Worm (Caenorhabditis elegans): ENCODE results near the gene unc-36.
A peak's percentile ranks its signal among the peaks of the same experiment; 100 is the strongest.

The unc-36 gene

DNA sequence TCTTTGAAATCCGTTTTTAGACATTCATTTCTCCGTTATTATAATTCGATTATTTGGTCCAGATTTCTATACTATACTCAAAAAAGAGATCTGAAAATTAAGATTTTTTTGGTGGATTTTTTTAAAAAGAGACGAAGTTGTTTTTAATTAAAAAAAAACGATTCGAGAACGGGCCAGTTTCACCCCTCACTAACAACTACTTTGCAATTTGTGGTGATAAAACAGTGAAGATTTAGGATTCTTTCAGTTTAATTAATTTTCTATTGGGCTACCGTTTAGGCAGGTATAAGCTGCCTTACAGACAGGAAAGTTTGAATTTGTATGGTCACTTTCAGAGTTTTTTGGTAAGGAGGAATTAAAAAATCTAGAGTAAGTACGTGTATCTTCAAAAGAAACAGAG lies at the start of gene unc-36:
unc-36 (minus strand) TSS at position 101 of the 400 bp plus-strand sequence.
- TF ChIP-seq W03F9.2 (tag; optimal IDR thresholded peaks at IDR 0.05): no peak
- TF ChIP-seq dao-5 (tag; optimal IDR thresholded peaks at IDR 0.05): no peak
- no peak for TF ChIP-seq him-1 (tag; optimal IDR thresholded peaks at IDR 0.05)

DNA sequence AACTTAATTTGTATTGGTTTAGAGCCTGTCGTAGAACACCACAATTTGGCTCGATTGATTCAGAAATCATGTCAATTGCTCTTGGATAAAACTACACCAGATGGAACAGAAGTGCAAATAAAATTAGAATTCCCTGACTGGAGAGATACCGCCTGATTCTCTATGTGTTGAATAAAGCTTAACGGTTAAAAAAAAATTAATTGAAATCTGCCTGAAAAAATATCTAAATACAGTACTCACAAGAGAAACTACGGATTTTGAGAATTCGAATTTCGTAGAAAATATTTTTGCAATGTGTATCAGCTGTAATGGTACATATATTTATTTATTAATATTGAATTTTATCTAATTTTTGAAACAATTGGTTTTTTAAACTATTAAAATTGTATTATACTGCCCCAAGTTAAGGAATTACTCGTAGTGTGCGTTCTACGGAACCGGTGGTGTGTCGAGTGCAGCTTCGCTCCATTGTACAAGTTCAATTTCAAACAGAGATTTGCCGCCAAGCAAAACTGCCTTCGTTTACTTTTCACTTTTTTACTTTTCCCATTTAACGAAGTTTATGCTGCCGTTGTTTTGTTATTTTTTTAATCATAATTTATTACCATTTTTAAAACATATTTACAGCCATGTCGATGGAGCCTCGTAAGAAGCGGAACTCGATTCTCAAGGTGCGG lies 49.1 kb upstream of the unc-36 start, which contains the start of gene knl-1:
knl-1 (plus strand) TSS at position 626 of the 677 bp plus-strand sequence.
- peak; percentile 50 for TF ChIP-seq W03F9.2 (tag; optimal IDR thresholded peaks at IDR 0.05)
- no peak for TF ChIP-seq him-1 (tag; optimal IDR thresholded peaks at IDR 0.05)

DNA sequence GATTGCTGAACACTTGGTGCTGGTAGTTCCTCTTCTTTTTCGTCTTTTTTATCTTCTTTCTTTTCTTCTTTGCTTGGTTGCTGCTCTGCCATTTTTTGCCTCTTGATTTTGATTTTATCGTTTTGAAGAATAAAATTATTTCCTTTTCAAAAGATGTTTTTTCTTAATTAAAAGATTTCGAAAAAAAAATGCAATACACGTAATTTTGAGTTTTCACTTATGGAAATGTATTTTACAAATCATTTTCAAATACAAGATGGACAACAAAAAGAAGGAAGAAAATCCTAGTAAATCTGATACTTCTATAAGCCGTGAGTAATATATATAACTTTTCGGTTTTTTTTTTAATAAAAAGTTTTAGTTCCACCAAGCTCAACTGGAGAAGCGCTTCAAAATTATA lies 48.4 kb upstream of the unc-36 start, which contains the start of the genes C02F5.10 and C02F5.2:
C02F5.10 (minus strand) TSS at position 101 of the 400 bp plus-strand sequence.
C02F5.2 (plus strand) TSS at position 239 of the 400 bp plus-strand sequence.
- TF ChIP-seq W03F9.2 (tag; optimal IDR thresholded peaks at IDR 0.05) (no peak), him-1 (tag; optimal IDR thresholded peaks at IDR 0.05) (no peak), dao-5 (tag; optimal IDR thresholded peaks at IDR 0.05) (no peak)

DNA sequence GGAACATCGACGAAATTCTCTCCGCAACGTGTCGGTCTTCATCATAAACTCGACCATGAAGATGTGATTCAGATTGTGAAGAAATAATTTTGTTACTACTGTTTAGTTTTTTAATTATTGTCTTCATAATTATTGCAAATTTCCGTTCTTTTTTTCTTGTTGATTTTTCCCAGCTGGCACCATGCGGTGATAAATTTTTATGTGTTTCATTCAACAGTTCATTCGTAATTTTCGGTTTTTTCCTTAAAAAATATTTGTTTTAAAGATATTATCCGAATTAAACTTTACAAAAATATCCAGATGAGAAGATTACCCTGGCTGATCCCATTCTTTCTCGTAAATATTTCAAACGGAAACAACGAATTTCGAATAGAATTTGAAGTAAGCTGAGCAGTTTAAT lies 46.0 kb upstream of the unc-36 start, which contains the start of gene C02F5.13:
C02F5.13 (plus strand) TSS at position 301 of the 400 bp plus-strand sequence.
- TF ChIP-seq W03F9.2 (tag; optimal IDR thresholded peaks at IDR 0.05) (no peak), dao-5 (tag; optimal IDR thresholded peaks at IDR 0.05) (no peak), him-1 (tag; optimal IDR thresholded peaks at IDR 0.05) (no peak)

DNA sequence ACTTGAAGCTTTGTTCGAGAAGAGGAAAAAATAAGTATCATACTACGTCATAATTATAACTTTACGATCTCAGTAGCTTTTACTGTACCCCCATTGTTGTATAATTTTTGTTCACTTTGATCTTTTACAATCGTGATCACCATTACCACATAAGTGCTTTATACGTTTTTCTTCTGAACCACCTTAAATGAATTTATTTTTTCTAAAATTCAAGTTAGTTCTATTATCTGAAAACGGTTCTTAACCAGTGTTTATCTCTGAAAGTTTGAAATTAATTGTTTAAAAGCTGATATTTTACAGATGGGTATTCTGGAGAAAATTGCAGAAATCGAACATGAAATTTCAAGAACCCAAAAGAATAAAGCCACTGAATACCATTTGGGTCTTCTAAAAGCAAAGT lies 44.6 kb upstream of the unc-36 start, which contains the start of gene C02F5.3:
C02F5.3 (plus strand) TSS at position 301 of the 400 bp plus-strand sequence.
- no peak for TF ChIP-seq dao-5 (tag; optimal IDR thresholded peaks at IDR 0.05)
- no peak for TF ChIP-seq him-1 (tag; optimal IDR thresholded peaks at IDR 0.05)
- TF ChIP-seq W03F9.2 (tag; optimal IDR thresholded peaks at IDR 0.05): no peak

DNA sequence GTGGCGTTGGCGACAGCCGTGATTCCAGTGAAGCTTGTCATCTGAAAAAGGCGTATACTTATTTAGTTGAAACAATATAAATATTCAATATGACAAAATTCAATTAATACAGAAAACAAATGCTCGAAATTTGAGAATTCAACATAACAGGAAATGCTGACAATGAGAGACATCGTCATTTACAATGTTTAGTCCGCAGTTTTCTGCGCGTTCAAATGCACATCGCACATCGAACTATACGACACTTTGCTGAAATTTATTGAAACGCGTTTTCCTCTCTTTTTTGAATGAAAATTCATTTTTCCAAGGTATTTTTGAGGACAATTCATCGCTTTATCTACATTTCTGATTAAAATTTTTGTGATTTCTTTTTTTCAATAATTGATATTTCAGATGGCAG lies 43.0 kb upstream of the unc-36 start, which contains the start of the genes pbs-6 and cids-1:
pbs-6 (minus strand) TSS at position 41 of the 400 bp plus-strand sequence.
cids-1 (plus strand) TSS at position 394 of the 400 bp plus-strand sequence.
- TF ChIP-seq W03F9.2 (tag; optimal IDR thresholded peaks at IDR 0.05) (no peak), him-1 (tag; optimal IDR thresholded peaks at IDR 0.05) (no peak), dao-5 (tag; optimal IDR thresholded peaks at IDR 0.05) (no peak)

DNA sequence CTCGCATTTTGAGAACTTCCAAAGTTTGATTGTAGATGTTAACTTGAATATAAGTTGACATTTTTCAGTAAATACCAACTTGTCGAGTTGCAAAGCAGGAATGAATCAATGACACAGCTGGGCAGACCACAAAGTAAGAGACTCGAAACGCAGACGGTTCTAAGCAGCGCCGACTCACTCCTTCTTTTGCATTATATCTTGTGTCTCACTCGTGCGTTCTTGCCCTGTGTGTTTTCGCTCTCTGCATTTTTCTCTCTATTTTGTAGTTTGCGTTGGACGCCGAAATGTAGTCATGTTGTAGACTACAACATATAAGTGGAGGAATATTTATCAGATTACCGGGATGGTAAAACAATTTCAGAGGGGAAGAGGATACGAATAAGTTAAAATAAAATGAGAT lies 41.8 kb upstream of the unc-36 start, which contains the start of gene C02F5.12:
C02F5.12 (minus strand) TSS at position 221 of the 400 bp plus-strand sequence.
- TF ChIP-seq W03F9.2 (tag; optimal IDR thresholded peaks at IDR 0.05): no peak
- TF ChIP-seq him-1 (tag; optimal IDR thresholded peaks at IDR 0.05): no peak

DNA sequence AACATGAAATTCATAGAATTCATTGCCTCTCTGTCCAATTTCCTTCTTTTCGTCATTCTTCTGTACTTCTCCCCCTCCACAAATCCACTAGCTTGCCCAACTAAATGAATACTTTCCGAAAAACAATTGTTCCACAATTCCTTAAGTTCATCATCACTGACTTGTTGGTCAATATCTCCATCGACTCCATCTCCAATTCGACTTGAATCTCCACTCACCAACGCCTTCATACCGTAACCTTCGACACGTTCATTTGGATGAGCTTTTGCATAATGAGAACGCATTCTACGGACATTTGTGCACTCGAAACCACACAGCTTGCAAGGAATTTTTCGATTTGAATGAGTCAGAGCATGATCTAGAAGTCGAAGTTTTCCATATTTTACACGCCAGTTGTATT lies 39.9 kb upstream of the unc-36 start:
- TF ChIP-seq him-1 (tag; optimal IDR thresholded peaks at IDR 0.05) (no peak), W03F9.2 (tag; optimal IDR thresholded peaks at IDR 0.05) (no peak), dao-5 (tag; optimal IDR thresholded peaks at IDR 0.05) (no peak)

DNA sequence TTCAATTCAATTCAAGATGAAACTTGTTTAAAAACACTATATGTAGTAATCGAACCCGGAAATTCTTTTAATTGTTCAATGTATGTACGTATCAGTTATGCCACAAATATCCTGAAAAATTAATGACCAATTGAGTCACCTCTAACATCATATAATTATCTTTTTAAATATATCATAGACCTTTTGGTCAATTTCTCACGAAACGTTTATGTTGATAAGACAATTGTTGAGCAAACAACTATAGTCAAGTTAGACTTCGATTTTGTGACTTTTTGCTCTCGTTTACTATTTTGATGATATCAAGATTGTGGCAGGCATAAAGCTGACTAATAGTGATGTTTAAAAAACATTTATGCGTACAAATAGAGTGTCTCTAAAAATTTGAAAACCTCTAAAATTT lies 39.2 kb upstream of the unc-36 start:
- TF ChIP-seq W03F9.2 (tag; optimal IDR thresholded peaks at IDR 0.05) (no peak), him-1 (tag; optimal IDR thresholded peaks at IDR 0.05) (no peak), dao-5 (tag; optimal IDR thresholded peaks at IDR 0.05) (no peak)

DNA sequence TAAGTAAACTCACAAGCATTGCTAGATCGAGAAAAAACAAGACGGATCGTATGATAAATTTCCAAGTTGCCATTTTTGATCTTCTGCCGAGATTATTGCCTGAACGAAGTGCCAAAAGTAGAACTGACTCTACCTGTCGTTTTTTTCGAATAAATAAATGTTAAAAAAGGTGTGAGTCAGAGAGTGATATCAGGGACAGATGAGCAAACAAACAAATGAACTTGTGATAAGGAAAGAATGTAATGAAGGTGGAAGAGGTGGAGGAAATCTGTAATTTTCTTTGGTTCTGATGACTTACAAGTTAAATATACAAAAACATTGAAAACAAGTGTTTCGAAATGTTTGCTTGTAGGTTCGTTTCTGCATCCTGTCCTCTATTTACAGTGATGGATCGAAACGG lies 38.3 kb upstream of the unc-36 start, which contains the start of gene tsp-1:
tsp-1 (minus strand) TSS at position 99 of the 400 bp plus-strand sequence.
- TF ChIP-seq dao-5 (tag; optimal IDR thresholded peaks at IDR 0.05) (no peak), W03F9.2 (tag; optimal IDR thresholded peaks at IDR 0.05) (no peak), him-1 (tag; optimal IDR thresholded peaks at IDR 0.05) (no peak)

DNA sequence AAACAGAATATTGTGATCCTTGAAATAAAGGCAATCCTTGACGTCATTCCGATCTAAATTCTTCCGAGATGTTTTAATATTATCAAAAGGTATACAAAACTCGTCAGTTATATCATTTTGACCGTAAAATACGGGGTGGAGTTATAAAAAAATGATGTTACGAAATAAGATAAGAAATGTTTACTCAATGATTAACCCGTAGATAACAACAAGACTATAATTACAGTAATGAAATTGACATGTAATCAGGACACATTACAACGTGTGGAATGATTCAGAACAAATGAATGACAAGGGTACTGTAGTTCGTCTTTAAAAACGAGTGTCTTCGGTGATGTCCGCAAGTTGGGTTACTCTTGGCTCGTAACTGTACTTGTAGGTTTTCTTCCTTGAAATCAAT lies 36.8 kb upstream of the unc-36 start, which contains the start of gene tsp-2:
tsp-2 (minus strand) TSS at position 109 of the 400 bp plus-strand sequence.
- TF ChIP-seq him-1 (tag; optimal IDR thresholded peaks at IDR 0.05) (no peak), dao-5 (tag; optimal IDR thresholded peaks at IDR 0.05) (no peak), W03F9.2 (tag; optimal IDR thresholded peaks at IDR 0.05) (no peak)

DNA sequence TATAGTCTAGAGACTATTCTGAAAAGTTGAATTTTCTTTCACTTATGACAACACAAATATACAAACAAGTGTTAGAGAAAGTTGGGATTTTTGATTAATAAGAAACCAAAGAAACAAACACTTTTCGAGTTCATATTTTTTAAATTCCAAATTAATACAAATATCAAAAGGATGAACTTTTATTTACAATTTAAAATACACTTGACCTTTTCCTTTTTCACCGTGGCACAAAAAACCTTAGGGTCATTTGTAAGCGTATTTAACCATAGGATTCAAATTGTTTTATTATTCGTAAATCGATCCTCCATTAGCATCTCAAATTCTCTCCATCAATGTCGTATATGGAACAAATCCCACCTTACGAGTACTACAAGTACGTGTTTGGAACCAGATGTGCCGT lies 34.9 kb upstream of the unc-36 start, which contains the start of gene C02F5.5:
C02F5.5 (plus strand) TSS at position 301 of the 400 bp plus-strand sequence.
- no peak for TF ChIP-seq W03F9.2 (tag; optimal IDR thresholded peaks at IDR 0.05)
- TF ChIP-seq him-1 (tag; optimal IDR thresholded peaks at IDR 0.05): no peak
- TF ChIP-seq dao-5 (tag; optimal IDR thresholded peaks at IDR 0.05): no peak

DNA sequence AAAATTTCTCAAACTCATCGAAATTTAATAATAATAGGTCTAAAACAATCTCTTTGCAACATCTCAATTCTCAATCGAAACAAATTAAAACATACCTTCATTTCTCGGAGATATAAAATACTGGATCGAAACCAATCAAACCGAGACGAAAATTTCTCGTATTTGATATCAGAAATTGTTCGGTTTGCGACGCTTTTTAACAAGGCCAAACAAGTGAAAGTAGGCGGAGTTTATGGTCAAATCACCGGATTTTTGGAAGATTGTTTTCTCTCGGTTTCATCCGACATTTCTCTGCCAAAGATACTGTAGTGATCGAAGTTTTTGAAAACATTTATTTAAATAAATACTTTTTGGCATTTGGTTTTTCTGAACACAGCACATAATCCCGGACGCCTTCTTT lies 34.3 kb upstream of the unc-36 start, which contains the start of gene C02F5.14:
C02F5.14 (minus strand) TSS at position 157 of the 400 bp plus-strand sequence.
- TF ChIP-seq dao-5 (tag; optimal IDR thresholded peaks at IDR 0.05): no peak
- no peak for TF ChIP-seq W03F9.2 (tag; optimal IDR thresholded peaks at IDR 0.05)
- TF ChIP-seq him-1 (tag; optimal IDR thresholded peaks at IDR 0.05): no peak

DNA sequence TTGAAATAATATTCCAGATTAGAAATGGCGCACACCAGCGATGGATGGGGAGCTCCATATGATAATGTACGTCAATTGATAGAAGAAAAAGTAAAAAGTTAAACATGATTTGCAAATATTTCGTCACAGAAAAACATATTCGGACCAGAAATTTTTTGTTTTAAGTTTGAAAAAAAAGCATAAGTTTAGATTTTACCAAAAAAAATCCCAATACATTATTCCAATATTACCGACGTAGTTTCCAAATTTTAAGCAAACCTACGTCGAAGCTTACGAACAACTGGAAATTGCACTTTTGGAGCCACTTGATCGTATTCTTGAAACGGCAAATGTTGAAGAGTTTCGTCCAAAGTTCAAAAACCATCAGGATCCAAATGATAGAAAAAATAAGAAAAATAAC lies 31.6 kb upstream of the unc-36 start, which contains the start of gene henn-1:
henn-1 (plus strand) TSS at position 18 of the 400 bp plus-strand sequence.
- TF ChIP-seq him-1 (tag; optimal IDR thresholded peaks at IDR 0.05): no peak
- no peak for TF ChIP-seq W03F9.2 (tag; optimal IDR thresholded peaks at IDR 0.05)
- TF ChIP-seq dao-5 (tag; optimal IDR thresholded peaks at IDR 0.05): no peak

All from whole organism, L4/young adult.